Worm (Caenorhabditis elegans) whole organism, L4 larva: ENCODE data around the gene cyp-31A3.

Experiments used
- F49E8.2 ChIP-seq: sonication (generic microtip); optimal IDR thresholded peaks from 2 replicates; lab custom pipeline; 2016; ENCODE audit warnings: missing compliant biosample characterization, mild to moderate bottlenecking, missing genetic modification characterization, borderline replicate concordance
- T26A8.4 ChIP-seq: fragments of 200-800 bp; sonication (Bioruptor generic); IDR thresholded peaks from 2 replicates; pipeline ENCODE4 v1.3.6; 2022; ENCODE audit warnings: missing genetic modification characterization, missing compliant biosample characterization
- Y105C5A.15 ChIP-seq: fragments of 200-800 bp; sonication (Bioruptor generic); IDR thresholded peaks from 2 replicates; pipeline ENCODE4 v1.3.6; 2022; ENCODE audit warnings: missing genetic modification characterization, missing compliant biosample characterization
- ces-1 ChIP-seq: fragments of 150-350 bp; sonication (generic microtip); optimal IDR thresholded peaks from 4 replicates; lab custom pipeline; 2014; ENCODE audit warnings: missing biosample characterization, missing genetic modification reagents, missing genetic modification characterization
- cey-2 ChIP-seq: sonication (generic microtip); optimal IDR thresholded peaks from 3 replicates; lab custom pipeline; 2017; ENCODE audit warnings: missing genetic modification characterization, mild to moderate bottlenecking, missing compliant biosample characterization, antibody characterized with exemption, borderline replicate concordance; ENCODE audit not compliant: insufficient read depth
- dpl-1 ChIP-seq: fragments of 150-350 bp; optimal IDR thresholded peaks from 2 replicates; lab custom pipeline; 2014; ENCODE audit warnings: missing biosample characterization, missing genetic modification reagents, missing genetic modification characterization
- dve-1 ChIP-seq: sonication (generic microtip); optimal IDR thresholded peaks from 2 replicates; lab custom pipeline; 2017; ENCODE audit warnings: antibody characterized with exemption, mild to moderate bottlenecking, missing genetic modification characterization, missing compliant biosample characterization; ENCODE audit not compliant: insufficient read depth
- lin-38 ChIP-seq: fragments of 200-800 bp; sonication (Bioruptor generic); IDR thresholded peaks from 2 replicates; pipeline ENCODE4 v1.3.6; 2022; ENCODE audit warnings: missing genetic modification reagents, missing genetic modification characterization, missing compliant biosample characterization
- lsy-2 ChIP-seq, 2 experiments: fragments of 150-350 bp in 1 of 2; sonication (generic microtip) in 1 of 2; optimal IDR thresholded peaks; 2 replicates each; lab custom pipeline; 2014 to 2017; ENCODE audit warnings: missing biosample characterization in 2 of 2, missing genetic modification characterization in 2 of 2
- mep-1 ChIP-seq: fragments of 150-350 bp; sonication (generic microtip); optimal IDR thresholded peaks from 3 replicates; lab custom pipeline; 2014; ENCODE audit warnings: missing biosample characterization, missing genetic modification characterization
- rbr-2 ChIP-seq: sonication (generic microtip); optimal IDR thresholded peaks from 2 replicates; lab custom pipeline; 2016; ENCODE audit warnings: missing genotype, missing genetic modification characterization, missing compliant biosample characterization
- snpc-1.2 ChIP-seq: fragments of 200-800 bp; sonication (Bioruptor generic); IDR thresholded peaks from 2 replicates; pipeline ENCODE4 v1.3.6; 2022; ENCODE audit warnings: missing genetic modification reagents, missing genetic modification characterization, missing compliant biosample characterization
- unc-39 ChIP-seq: sonication (generic microtip); optimal IDR thresholded peaks from 2 replicates; lab custom pipeline; 2017; ENCODE audit warnings: missing biosample characterization, missing genetic modification characterization
- unc-62 ChIP-seq, 3 experiments: fragments of 150-350 bp in 1 of 3; sonication (generic microtip); optimal IDR thresholded peaks in 2 of 3; peaks in 1 of 3; 1 replicate in 1 of 3; 2 replicates in 2 of 3; lab custom pipeline; 2014 to 2017; ENCODE audit warnings: missing biosample characterization in 3 of 3, missing genetic modification characterization in 3 of 3, missing genetic modification reagents in 3 of 3, missing genotype in 1 of 3

cyp-31A3 gene

DNA sequence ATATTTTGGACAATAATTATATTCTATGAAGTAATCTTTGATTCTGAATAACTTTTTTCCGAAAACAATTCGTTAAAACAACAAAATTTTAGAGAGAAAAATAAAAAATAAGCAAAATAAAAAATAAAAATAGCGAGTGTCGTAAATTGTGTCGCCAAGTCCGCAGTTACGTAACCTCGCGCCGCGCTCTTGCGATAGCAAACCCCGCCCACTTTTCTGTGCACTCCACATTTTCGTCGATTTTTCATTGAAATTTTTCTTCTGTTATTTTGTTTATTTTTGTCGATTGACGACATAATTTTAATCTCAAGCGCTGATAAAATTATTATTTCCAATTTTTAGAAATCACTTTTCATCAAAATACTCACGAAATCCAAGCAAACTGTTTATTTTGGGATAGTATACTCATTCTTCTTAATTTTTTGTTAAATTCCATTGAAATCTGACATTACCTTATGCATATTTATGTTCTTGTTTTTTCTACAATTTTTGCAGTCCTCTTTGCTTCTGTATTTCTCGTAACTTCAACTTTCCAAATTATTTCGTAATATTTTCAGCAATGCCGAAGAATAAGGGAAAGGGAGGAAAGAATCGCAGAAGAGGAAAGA, 49.6 kb downstream of the cyp-31A3 start, which contains the start of gene eif-1.A (continued):
- TF ChIP-seq cey-2 (tag; lab: Kevin White, UChicago) (no peak), unc-39 (tag; lab: Kevin White, UChicago) (no peak), mep-1 (peak; percentile 61), dve-1 (tag; lab: Kevin White, UChicago) (peak; percentile 37), ces-1 (no peak)
- TF ChIP-seq, all 104 proteins: peak for 14

ce11 chrIV:4811863-4812262, 51.0 kb downstream of the cyp-31A3 start, which contains the start of gene srw-95:
TSS of gene srw-95 (plus strand) at chrIV:4812075.
- TF ChIP-seq Y105C5A.15 (GFP tag; lab: Robert Waterston, UW) = peak; percentile 57; the same call in 1 of the 2 replicates
- peak in 1 of 2 experiments; percentile 3 for TF ChIP-seq lsy-2 (tag; optimal IDR thresholded peaks at IDR 0.05; lab: Kevin White, UChicago)
- TF ChIP-seq rbr-2 (tag; lab: Kevin White, UChicago) = no peak
- TF ChIP-seq lin-38 (GFP tag; lab: Robert Waterston, UW) = peak; percentile 60
- TF ChIP-seq dpl-1 (GFP tag; lab: Kevin White, UChicago) = no peak
- no peak for TF ChIP-seq ces-1
- peak; percentile 85; the same call in 1 of the 2 replicates for TF ChIP-seq snpc-1.2 (GFP tag; lab: Robert Waterston, UW)
- peak; percentile 22 for TF ChIP-seq F49E8.2 (tag; lab: Kevin White, UChicago)
- TF ChIP-seq unc-62 (GFP tag; optimal IDR thresholded peaks at IDR 0.05 in 1 of 2; lab: Kevin White, UChicago) = peak in 1 of 2 experiments; percentile 36
- no peak for TF ChIP-seq unc-62 (tag; optimal IDR thresholded peaks at IDR 0.05; lab: Kevin White, UChicago)
- peak; percentile 18; the same call in 1 of the 2 replicates for TF ChIP-seq T26A8.4 (GFP tag; lab: Robert Waterston, UW)
